Worm (Caenorhabditis elegans): ENCODE data around the gene ttr-1.

ttr-1 gene

DNA sequence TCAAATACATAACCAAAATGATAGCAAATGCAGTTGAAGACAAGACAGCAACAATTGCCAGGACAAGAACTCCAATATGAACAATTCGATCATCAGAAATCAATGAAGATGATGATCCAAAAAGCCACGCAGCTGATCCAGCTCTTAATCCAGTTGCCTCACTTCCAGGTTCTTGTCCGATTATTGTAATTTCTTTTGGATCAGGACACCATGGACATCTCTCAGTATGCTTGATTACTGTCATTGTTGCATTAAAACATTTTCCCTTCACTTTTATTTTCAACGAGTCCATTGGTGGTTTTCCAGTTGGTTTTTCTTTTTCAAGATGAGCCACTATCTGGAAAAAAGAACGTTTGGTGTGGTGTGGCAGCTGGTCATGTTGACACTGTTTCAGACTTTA lies 35.5 kb downstream of the ttr-1 start:
- no peak for TF ChIP-seq mdl-1 (tag; optimal IDR thresholded peaks at IDR 0.05)
- TF ChIP-seq nhr-43 (tag; optimal IDR thresholded peaks at IDR 0.05; ENCODE audit: poor library complexity, severe bottlenecking): no peak
- no peak for TF ChIP-seq lin-15B (tag; optimal IDR thresholded peaks at IDR 0.05)

DNA sequence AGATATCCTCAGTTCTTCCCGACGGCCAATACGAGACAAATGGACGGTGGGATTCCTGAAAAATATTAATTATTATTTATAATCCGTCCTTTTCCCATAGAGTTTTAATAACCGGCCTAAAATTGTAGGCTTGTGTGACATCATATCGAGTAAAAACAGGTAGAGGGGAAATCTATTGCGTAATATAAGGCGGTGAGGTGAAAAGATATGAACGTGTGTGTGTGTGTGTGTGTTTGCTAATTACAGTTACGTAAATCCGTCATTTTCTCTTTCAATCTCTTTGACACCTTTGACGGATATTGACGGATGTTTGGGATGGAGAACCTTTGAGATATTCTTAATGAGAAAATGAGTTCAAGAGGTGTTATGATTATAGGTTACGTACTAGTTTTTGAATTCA lies 36.6 kb downstream of the ttr-1 start:
- TF ChIP-seq R02D3.7 (tag; optimal IDR thresholded peaks at IDR 0.05): no peak
- TF ChIP-seq pha-4 (tag; optimal IDR thresholded peaks at IDR 0.05): no peak

DNA sequence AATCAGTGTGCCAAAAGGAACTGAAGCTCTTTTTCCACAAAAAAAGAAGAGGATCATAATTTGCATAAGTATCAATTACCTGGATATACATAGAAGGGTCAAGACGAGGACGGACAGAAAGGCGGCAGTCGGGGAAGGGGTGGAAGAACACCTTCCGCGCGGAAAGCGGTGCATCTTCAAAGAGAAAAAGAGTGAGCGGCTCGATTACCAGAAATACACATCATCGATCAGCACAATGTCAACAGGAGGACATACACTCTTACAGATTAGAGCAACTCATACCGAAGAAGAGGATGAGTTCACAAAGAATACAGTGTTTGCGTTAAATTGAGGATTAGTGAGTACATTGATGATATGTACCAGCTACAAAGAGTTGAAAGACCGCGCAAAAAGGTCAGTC lies 40.5 kb downstream of the ttr-1 start:
- TF ChIP-seq nhr-11 (tag; optimal IDR thresholded peaks at IDR 0.05): no peak
- no peak for TF ChIP-seq ztf-11 (tag; optimal IDR thresholded peaks at IDR 0.05)

- TF ChIP-seq lsy-12 (tag; optimal IDR thresholded peaks at IDR 0.05) (no peak), fkh-10 (GFP tag; optimal IDR thresholded peaks at IDR 0.05) (peak; percentile 59)
Measured at ce11 chrIII:9972192-9972811, 43.4 kb downstream of the ttr-1 start.

- TF ChIP-seq nhr-25 (tag; optimal IDR thresholded peaks at IDR 0.05) (no peak), hmg-11 (tag; optimal IDR thresholded peaks at IDR 0.05) (no peak), mml-1 (tag; optimal IDR thresholded peaks at IDR 0.05) (no peak), nhr-237 (tag; optimal IDR thresholded peaks at IDR 0.05) (no peak), ceh-16 (tag; optimal IDR thresholded peaks at IDR 0.05) (no peak), nhr-76 (tag; optimal IDR thresholded peaks at IDR 0.05) (no peak), ceh-9 (tag; optimal IDR thresholded peaks at IDR 0.05) (no peak), sea-2 (GFP tag; optimal IDR thresholded peaks at IDR 0.05) (no peak), elt-3 (tag; optimal IDR thresholded peaks at IDR 0.05) (no peak), ztf-4 (tag; optimal IDR thresholded peaks at IDR 0.05) (no peak), ceh-28 (tag; optimal IDR thresholded peaks at IDR 0.05) (no peak), mdl-1 (tag; optimal IDR thresholded peaks at IDR 0.05) (no peak), lin-15B (tag; optimal IDR thresholded peaks at IDR 0.05) (no peak)
Measured at ce11 chrIII:9973765-9974164, 44.9 kb downstream of the ttr-1 start, which contains the start of gene R10E12.2. R10E12.2 (minus strand) TSS chrIII:9973865.
